Worm (Caenorhabditis elegans): ENCODE data around the gene R11A8.1.

R11A8.1 gene

DNA sequence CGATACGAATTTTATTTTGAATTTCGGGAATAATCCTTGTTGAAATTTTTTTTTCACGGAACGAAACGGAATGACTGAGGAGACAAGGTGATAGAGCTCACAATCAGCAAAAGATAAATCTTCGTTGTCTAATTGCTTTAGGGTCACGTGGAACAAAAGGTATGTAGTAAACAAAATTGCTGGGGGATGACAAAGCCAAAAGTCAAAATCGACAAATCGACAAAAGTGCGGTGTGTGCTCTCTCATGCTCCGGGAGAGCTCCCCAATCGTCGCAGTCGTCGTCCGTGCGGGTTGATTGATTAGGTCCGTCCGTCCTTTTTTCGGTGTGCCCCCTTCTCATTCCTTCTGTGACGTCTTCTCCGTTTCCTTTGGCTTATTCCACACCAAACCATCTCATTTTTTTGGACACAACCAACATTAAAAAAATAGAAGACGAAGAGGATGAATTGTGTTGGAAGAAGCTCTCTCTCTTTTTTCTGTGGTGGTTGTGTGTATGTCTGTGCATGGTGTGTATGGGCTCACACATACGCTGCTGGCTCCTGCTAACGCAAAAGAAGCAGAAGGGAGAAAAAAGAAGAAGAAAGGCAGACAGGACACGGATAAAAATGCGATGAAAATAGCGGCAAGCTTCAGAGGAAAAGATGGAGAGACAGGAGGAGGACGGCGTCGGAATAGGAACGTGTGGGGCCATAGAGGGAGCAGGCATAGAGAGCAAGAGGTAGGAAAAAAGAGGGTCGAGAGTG, 15.2 kb downstream of the R11A8.1 start (continued):
- TF ChIP-seq snpc-4 (GFP tag; optimal IDR thresholded peaks at IDR 0.05) (no peak), snpc-4 (tag; optimal IDR thresholded peaks at IDR 0.05) (peak in 2 of 4 experiments; percentile 7 to 18), B0035.1 (tag; optimal IDR thresholded peaks at IDR 0.05) (peak; percentile 20), sea-2 (GFP tag; IDR thresholded peaks at IDR 0.05) (no peak)

DNA sequence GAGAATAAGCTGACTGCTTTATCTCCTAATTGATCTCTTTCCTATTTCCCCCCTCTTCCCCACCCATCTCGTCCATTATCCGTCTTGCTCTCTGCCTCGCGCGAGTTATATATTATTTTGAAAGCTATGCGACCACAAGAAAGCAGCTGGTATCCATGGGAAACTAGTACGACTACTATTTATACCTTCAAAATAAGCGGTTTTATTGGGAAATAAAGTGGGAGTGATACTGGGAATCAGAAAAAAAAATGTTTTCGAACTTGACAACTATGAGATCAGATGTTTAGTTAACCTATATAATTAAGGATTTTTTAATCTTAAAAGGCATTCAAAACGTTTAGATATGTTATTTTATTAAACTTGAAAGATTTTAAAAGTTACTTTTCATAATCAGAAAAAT, 17.3 kb downstream of the R11A8.1 start:
- TF ChIP-seq ekl-4 (GFP tag; IDR thresholded peaks at IDR 0.05), result no peak
- TF ChIP-seq tlf-1 (GFP tag; optimal IDR thresholded peaks at IDR 0.05), result no peak
- TF ChIP-seq ztf-3 (GFP tag; optimal IDR thresholded peaks at IDR 0.05), result no peak
- TF ChIP-seq K12H6.12 (tag; optimal IDR thresholded peaks at IDR 0.05), result no peak
- TF ChIP-seq Y95B8A.8 (GFP tag; IDR thresholded peaks at IDR 0.05), result no peak
- no peak for TF ChIP-seq mcd-1 (GFP tag; IDR thresholded peaks at IDR 0.05)
- TF ChIP-seq ztf-18 (tag; optimal IDR thresholded peaks at IDR 0.05), result no peak
- TF ChIP-seq repo-1 (tag; optimal IDR thresholded peaks at IDR 0.05), result no peak
- no peak for TF ChIP-seq dpl-1 (GFP tag; optimal IDR thresholded peaks at IDR 0.05)
- TF ChIP-seq lsy-27 (tag; optimal IDR thresholded peaks at IDR 0.05; ENCODE audit: borderline replicate concordance, insufficient read depth), result no peak
- TF ChIP-seq bed-2 (GFP tag; IDR thresholded peaks at IDR 0.05), result no peak
- TF ChIP-seq B0019.2 (GFP tag; conservative IDR thresholded peaks at IDR 0.05), result no peak
- no peak for TF ChIP-seq die-1 (tag; optimal IDR thresholded peaks at IDR 0.05)
- no peak for TF ChIP-seq efl-1 (GFP tag; optimal IDR thresholded peaks at IDR 0.05)
- TF ChIP-seq ztf-28 (GFP tag; IDR thresholded peaks at IDR 0.05), result no peak
- no peak for TF ChIP-seq madf-6 (GFP tag; IDR thresholded peaks at IDR 0.05)

DNA sequence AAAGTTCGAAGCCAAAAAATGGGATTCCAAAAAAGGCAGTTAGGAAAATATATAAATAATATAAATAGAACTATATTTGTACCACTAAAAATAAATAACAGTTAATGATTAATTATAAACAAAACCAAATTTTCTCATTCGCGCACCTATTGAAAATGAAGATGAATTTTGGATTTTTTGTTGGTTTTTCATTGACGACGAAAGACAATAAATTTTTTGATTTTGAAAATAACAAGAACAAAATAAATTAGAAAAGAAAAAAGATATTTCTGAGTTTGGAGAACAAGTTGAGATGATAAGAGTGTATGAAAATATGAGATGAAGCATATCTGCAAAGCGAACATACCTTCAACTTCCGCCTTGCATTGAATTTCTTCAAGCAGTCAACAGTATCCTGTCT, 19.7 kb downstream of the R11A8.1 start:
- TF ChIP-seq snpc-4 (GFP tag; optimal IDR thresholded peaks at IDR 0.05), result no peak
- TF ChIP-seq snpc-4 (tag; optimal IDR thresholded peaks at IDR 0.05), result no peak
- no peak for TF ChIP-seq ekl-4 (GFP tag; IDR thresholded peaks at IDR 0.05)
- TF ChIP-seq fkh-3 (tag; optimal IDR thresholded peaks at IDR 0.05), result no peak
- no peak for TF ChIP-seq bed-1 (GFP tag; IDR thresholded peaks at IDR 0.05)

ce11 chrIV:10331882-10332281, 25.1 kb downstream of the R11A8.1 start:
- peak; percentile 72 for TF ChIP-seq nhr-80 (tag; optimal IDR thresholded peaks at IDR 0.05)
- TF ChIP-seq cebp-1 (GFP tag; IDR thresholded peaks at IDR 0.05), result no peak
- TF ChIP-seq cebp-1 (tag; optimal IDR thresholded peaks at IDR 0.05), result peak; percentile 38
- no peak for TF ChIP-seq nhr-27 (tag; optimal IDR thresholded peaks at IDR 0.05)
- no peak for TF ChIP-seq attf-6 (GFP tag; IDR thresholded peaks at IDR 0.05)
- no peak for TF ChIP-seq sea-2 (GFP tag; IDR thresholded peaks at IDR 0.05)
- peak; percentile 21 for TF ChIP-seq attf-5 (GFP tag; optimal IDR thresholded peaks at IDR 0.05)
- TF ChIP-seq K11D2.4 (GFP tag; IDR thresholded peaks at IDR 0.05), result 0 out of 2 replicates have a peak, but pooled peaks have one; percentile 28
- TF ChIP-seq dox-1 (GFP tag; IDR thresholded peaks at IDR 0.05), result no peak; the same call in 1 of the 2 replicates
- peak; percentile 52 for TF ChIP-seq atf-7 (tag; optimal IDR thresholded peaks at IDR 0.05)
- TF ChIP-seq unc-62 (GFP tag; optimal IDR thresholded peaks at IDR 0.05), result peak; percentile 50
- TF ChIP-seq die-1 (tag; optimal IDR thresholded peaks at IDR 0.05), result no peak

- TF ChIP-seq somi-1 (GFP tag; optimal IDR thresholded peaks at IDR 0.05) (no peak), ztf-25 (GFP tag; IDR thresholded peaks at IDR 0.05) (no peak), madf-10 (tag; optimal IDR thresholded peaks at IDR 0.05) (no peak), nhr-179 (tag; optimal IDR thresholded peaks at IDR 0.05) (no peak), lin-54 (GFP tag; optimal IDR thresholded peaks at IDR 0.05) (peak; percentile 12), attf-5 (GFP tag; optimal IDR thresholded peaks at IDR 0.05) (no peak), let-607 (tag; optimal IDR thresholded peaks at IDR 0.05) (no peak), ztf-22 (GFP tag; optimal IDR thresholded peaks at IDR 0.05) (peak; percentile 15), fkh-3 (tag; optimal IDR thresholded peaks at IDR 0.05) (no peak), sptf-2 (GFP tag; optimal IDR thresholded peaks at IDR 0.05) (no peak), dox-1 (GFP tag; IDR thresholded peaks at IDR 0.05) (peak; percentile 53; the same call in 1 of the 2 replicates), Y67H2A.10 (GFP tag; conservative IDR thresholded peaks at IDR 0.05) (no peak), Y56A3A.18 (GFP tag; IDR thresholded peaks at IDR 0.05) (no peak), ceh-100 (GFP tag; IDR thresholded peaks at IDR 0.05) (no peak)
Observed at ce11 chrIV:10330962-10331361, 26.0 kb downstream of the R11A8.1 start.
